Fruit fly (Drosophila melanogaster) ovary, adult (tissue): Measurements from ENCODE around the gene GstD6.

Experiments
- CG17801 ChIP-seq: fragments of 200-800 bp; optimal IDR thresholded peaks from 2 replicates; lab custom pipeline; 2019; ENCODE audit warnings: missing biosample characterization, mild to moderate bottlenecking, missing genetic modification characterization, moderate library complexity; ENCODE audit not compliant: partially characterized antibody

Gene GstD6

dm6 chr3R:12425510-12426309, 48.8 kb downstream of the GstD6 start, which contains the start of gene Pp1-87B:
Pp1-87B (minus strand) TSS chr3R:12425917.
- no peak for TF ChIP-seq CG17801 (GFP tag; lab: Kevin White, UChicago)

- no peak for TF ChIP-seq CG17801 (GFP tag; lab: Kevin White, UChicago)
Observed at dm6 chr3R:12426310-12426653, 49.4 kb downstream of the GstD6 start, which contains the start of gene NANS. NANS (plus strand) TSS chr3R:12426578.
